Fruit fly (Drosophila melanogaster) whole organism, adult: Measurements from ENCODE around the gene mld.
A peak's percentile ranks its signal among the peaks of the same experiment; 100 is the strongest.

Experiments used
- CG14711 ChIP-seq: fragments of 200-800 bp; sonication (Bioruptor generic); optimal IDR thresholded peaks from 2 replicates; lab custom pipeline; 2018; ENCODE audit warnings: missing biosample characterization, mild to moderate bottlenecking, missing genetic modification characterization, moderate library complexity
- CG1620 ChIP-seq: fragments of 200-800 bp; sonication (Bioruptor generic); optimal IDR thresholded peaks from 2 replicates; lab custom pipeline; 2016; ENCODE audit warnings: missing biosample characterization, missing genetic modification characterization
- CG33017 ChIP-seq: fragments of 200-800 bp; sonication (Bioruptor generic); optimal IDR thresholded peaks from 2 replicates; lab custom pipeline; 2018; ENCODE audit warnings: missing biosample characterization, mild to moderate bottlenecking, missing genetic modification characterization, moderate library complexity
- CG7045 ChIP-seq: fragments of 200-800 bp; sonication (Bioruptor generic); optimal IDR thresholded peaks from 2 replicates; lab custom pipeline; 2017; ENCODE audit warnings: missing biosample characterization, mild to moderate bottlenecking, missing genetic modification characterization
- Clk ChIP-seq: fragments of 200-800 bp; sonication (Bioruptor generic); optimal IDR thresholded peaks from 2 replicates; lab custom pipeline; 2017; ENCODE audit warnings: missing biosample characterization, missing genetic modification characterization
- Mnt ChIP-seq: fragments of 200-800 bp; sonication (Bioruptor generic); optimal IDR thresholded peaks from 2 replicates; lab custom pipeline; 2016; ENCODE audit warnings: missing biosample characterization, mild to moderate bottlenecking, missing genetic modification characterization
- bab1 ChIP-seq: fragments of 200-800 bp; sonication (Bioruptor generic); optimal IDR thresholded peaks from 3 replicates; lab custom pipeline; 2019; ENCODE audit warnings: missing biosample characterization, mild to moderate bottlenecking, missing genetic modification characterization, moderate library complexity
- cic ChIP-seq: fragments of 200-800 bp; sonication (Bioruptor generic); optimal IDR thresholded peaks from 2 replicates; lab custom pipeline; 2017; ENCODE audit warnings: missing biosample characterization, mild to moderate bottlenecking, missing genetic modification characterization, moderate library complexity
- cnc ChIP-seq, 2 experiments: fragments of >200 bp; optimal IDR thresholded peaks; 2 replicates each; lab custom pipeline; 2017
- ovo ChIP-seq: fragments of 200-800 bp; sonication (Bioruptor generic); optimal IDR thresholded peaks from 2 replicates; lab custom pipeline; 2016; ENCODE audit warnings: missing biosample characterization, missing genetic modification characterization
- toe ChIP-seq: fragments of 200-800 bp; sonication (Bioruptor generic); optimal IDR thresholded peaks from 2 replicates; lab custom pipeline; 2016; ENCODE audit warnings: missing biosample characterization, missing genetic modification characterization

- no peak for TF ChIP-seq Mnt
- TF ChIP-seq cic (GFP tag; lab: Kevin White, UChicago): no peak
- no peak for TF ChIP-seq CG1620 (GFP tag; lab: Kevin White, UChicago)
- no peak for TF ChIP-seq bab1
- TF ChIP-seq cnc (optimal IDR thresholded peaks at IDR 0.05; lab: Kevin White, UChicago): peak; percentile 75 to 81
- no peak for TF ChIP-seq toe (GFP tag; lab: Kevin White, UChicago)
- no peak for TF ChIP-seq CG7045 (GFP tag; lab: Kevin White, UChicago)
- TF ChIP-seq ovo: no peak
- no peak for TF ChIP-seq CG33017 (tag; lab: Kevin White, UChicago)
- no peak for TF ChIP-seq Clk (GFP tag; lab: Kevin White, UChicago)
- no peak for TF ChIP-seq CG14711 (tag; lab: Kevin White, UChicago)
These were observed 12.2 kb upstream of the mld start for dm6 chr3R:24573094-24573732.
